Worm (Caenorhabditis elegans): ENCODE measurements around the gene C16B8.2.

The C16B8.2 gene

ce11 chrX:3931350-3931749 lies 34.9 kb downstream of the C16B8.2 start, which contains the start of gene adt-3:
Gene adt-3, plus strand, starts transcription at chrX:3931650.
- no peak for TF ChIP-seq ceh-100 (GFP tag; IDR thresholded peaks at IDR 0.05)
- TF ChIP-seq dox-1 (GFP tag; IDR thresholded peaks at IDR 0.05): no peak
- no peak for TF ChIP-seq nhr-179 (tag; optimal IDR thresholded peaks at IDR 0.05)

ce11 chrX:3925776-3926175 lies 40.5 kb downstream of the C16B8.2 start, which contains the start of gene T22B2.1:
Gene T22B2.1, plus strand, starts transcription at chrX:3926076.
- TF ChIP-seq F55B11.4 (tag; optimal IDR thresholded peaks at IDR 0.05; ENCODE audit: borderline replicate concordance, insufficient read depth): no peak
- no peak for TF ChIP-seq nhr-179 (tag; optimal IDR thresholded peaks at IDR 0.05)
- no peak for TF ChIP-seq attf-5 (GFP tag; optimal IDR thresholded peaks at IDR 0.05)
- TF ChIP-seq F57A8.1 (GFP tag; optimal IDR thresholded peaks at IDR 0.05): no peak
- TF ChIP-seq F39B2.1 (GFP tag; IDR thresholded peaks at IDR 0.05): no peak
- no peak for TF ChIP-seq T26A5.8 (tag; optimal IDR thresholded peaks at IDR 0.05)
- TF ChIP-seq egl-44 (GFP tag; IDR thresholded peaks at IDR 0.05): no peak
- no peak for TF ChIP-seq snpc-1.1 (tag; optimal IDR thresholded peaks at IDR 0.05; ENCODE audit: insufficient read depth)
- TF ChIP-seq repo-1 (tag; optimal IDR thresholded peaks at IDR 0.05): no peak
- no peak for TF ChIP-seq xnd-1 (tag; optimal IDR thresholded peaks at IDR 0.05)
- TF ChIP-seq mxl-1 (tag; optimal IDR thresholded peaks at IDR 0.05): no peak

ce11 chrX:3920747-3921146 lies 45.5 kb downstream of the C16B8.2 start:
- TF ChIP-seq him-1 (tag; optimal IDR thresholded peaks at IDR 0.05): no peak

ce11 chrX:3920101-3920500 lies 46.1 kb downstream of the C16B8.2 start, which contains the start of gene T22B2.2:
Gene T22B2.2, plus strand, starts transcription at chrX:3920401.
- TF ChIP-seq sptf-2 (GFP tag; optimal IDR thresholded peaks at IDR 0.05) (no peak), madf-8 (GFP tag; conservative IDR thresholded peaks at IDR 0.05) (no peak), chd-7 (tag; optimal IDR thresholded peaks at IDR 0.05) (no peak), Y53F4B.3 (GFP tag; IDR thresholded peaks at IDR 0.05) (no peak), atf-7 (tag; optimal IDR thresholded peaks at IDR 0.05) (no peak), mxl-1 (tag; optimal IDR thresholded peaks at IDR 0.05) (no peak), aptf-2 (GFP tag; conservative IDR thresholded peaks at IDR 0.05) (no peak), ztf-28 (GFP tag; IDR thresholded peaks at IDR 0.05) (no peak), hrde-1 (tag; optimal IDR thresholded peaks at IDR 0.05; ENCODE audit: borderline replicate concordance) (no peak), T26A5.8 (tag; optimal IDR thresholded peaks at IDR 0.05) (no peak), snpc-4 (GFP tag; optimal IDR thresholded peaks at IDR 0.05) (no peak), snpc-4 (tag; optimal IDR thresholded peaks at IDR 0.05) (no peak), tbp1 (GFP tag; optimal IDR thresholded peaks at IDR 0.05) (no peak), nhr-80 (tag; optimal IDR thresholded peaks at IDR 0.05) (no peak)

ce11 chrX:3919689-3920088 lies 46.5 kb downstream of the C16B8.2 start:
- TF ChIP-seq lin-35 (GFP tag; optimal IDR thresholded peaks at IDR 0.05) (no peak), egrh-3 (GFP tag; IDR thresholded peaks at IDR 0.05) (no peak), nhr-90 (tag; optimal IDR thresholded peaks at IDR 0.05) (no peak), B0035.1 (tag; optimal IDR thresholded peaks at IDR 0.05) (no peak), B0336.3 (GFP tag; IDR thresholded peaks at IDR 0.05) (no peak), F55B11.4 (tag; optimal IDR thresholded peaks at IDR 0.05; ENCODE audit: borderline replicate concordance, insufficient read depth) (no peak), ztf-28 (GFP tag; IDR thresholded peaks at IDR 0.05) (no peak), ztf-22 (GFP tag; optimal IDR thresholded peaks at IDR 0.05) (no peak), madf-6 (GFP tag; IDR thresholded peaks at IDR 0.05) (no peak), ztf-26 (tag; optimal IDR thresholded peaks at IDR 0.05) (no peak), cebp-1 (GFP tag; IDR thresholded peaks at IDR 0.05) (no peak), cebp-1 (tag; optimal IDR thresholded peaks at IDR 0.05) (no peak), nhr-120 (GFP tag; IDR thresholded peaks at IDR 0.05) (no peak), F10E7.11 (tag; optimal IDR thresholded peaks at IDR 0.05) (no peak), F33H1.4 (GFP tag; IDR thresholded peaks at IDR 0.05) (no peak), F49E8.2 (tag; optimal IDR thresholded peaks at IDR 0.05; ENCODE audit: insufficient read depth) (no peak), hmg-1.2 (GFP tag; IDR thresholded peaks at IDR 0.05) (no peak), lsy-27 (tag; optimal IDR thresholded peaks at IDR 0.05; ENCODE audit: borderline replicate concordance, insufficient read depth) (no peak), K12H6.12 (tag; optimal IDR thresholded peaks at IDR 0.05) (no peak)

Data from whole organism, young adult.